Worm (Caenorhabditis elegans): ENCODE measurements around the gene K02B2.6.
A peak's percentile ranks its signal among the peaks of the same experiment; 100 is the strongest.

K02B2.6 gene

ce11 chrIV:5964286-5964685, 2.2 kb upstream of the K02B2.6 start:
- no peak for TF ChIP-seq sptf-1 (tag; optimal IDR thresholded peaks at IDR 0.05)
- peak; percentile 21 for TF ChIP-seq nhr-2 (tag; optimal IDR thresholded peaks at IDR 0.05)
- no peak for TF ChIP-seq lin-13 (tag; optimal IDR thresholded peaks at IDR 0.05)
- peak; percentile 62 for TF ChIP-seq hlh-1 (tag; optimal IDR thresholded peaks at IDR 0.05)
- peak; percentile 62 for TF ChIP-seq unc-62 (GFP tag; optimal IDR thresholded peaks at IDR 0.05)
- no peak for TF ChIP-seq sem-2 (GFP tag; optimal IDR thresholded peaks at IDR 0.05)
- TF ChIP-seq ceh-39 (tag; optimal IDR thresholded peaks at IDR 0.05) = peak; percentile 28

- TF ChIP-seq tbx-8 (GFP tag; optimal IDR thresholded peaks at IDR 0.05) (no peak), lin-32 (GFP tag; optimal IDR thresholded peaks at IDR 0.05) (no peak), elt-1 (tag; optimal IDR thresholded peaks at IDR 0.05; ENCODE audit: borderline replicate concordance, insufficient read depth) (no peak), snpc-4 (tag; optimal IDR thresholded peaks at IDR 0.05) (no peak), hlh-1 (tag; optimal IDR thresholded peaks at IDR 0.05) (no peak), unc-62 (GFP tag; optimal IDR thresholded peaks at IDR 0.05) (no peak), ces-1 (GFP tag; optimal IDR thresholded peaks at IDR 0.05) (peak; percentile 82)
Observed at ce11 chrIV:5959951-5960350, 2.1 kb downstream of the K02B2.6 start.

ce11 chrIV:5954743-5955142, 7.3 kb downstream of the K02B2.6 start:
- TF ChIP-seq ces-1 (GFP tag; optimal IDR thresholded peaks at IDR 0.05) (peak; percentile 79), tbx-8 (GFP tag; optimal IDR thresholded peaks at IDR 0.05) (no peak), cnd-1 (tag; optimal IDR thresholded peaks at IDR 0.05) (peak; percentile 17)

- TF ChIP-seq drap-1 (GFP tag; optimal IDR thresholded peaks at IDR 0.05) (no peak), sem-2 (GFP tag; optimal IDR thresholded peaks at IDR 0.05) (no peak), nhr-12 (tag; optimal IDR thresholded peaks at IDR 0.05) (no peak), lin-32 (GFP tag; optimal IDR thresholded peaks at IDR 0.05) (no peak), elt-1 (tag; optimal IDR thresholded peaks at IDR 0.05; ENCODE audit: borderline replicate concordance, insufficient read depth) (no peak), ces-1 (GFP tag; optimal IDR thresholded peaks at IDR 0.05) (peak; percentile 99), lsy-2 (tag; optimal IDR thresholded peaks at IDR 0.05) (peak; percentile 7), lin-13 (tag; optimal IDR thresholded peaks at IDR 0.05) (no peak), flh-1 (GFP tag; optimal IDR thresholded peaks at IDR 0.05) (no peak), mab-5 (tag; optimal IDR thresholded peaks at IDR 0.05) (no peak)
Observed at ce11 chrIV:5952966-5953365, 9.1 kb downstream of the K02B2.6 start.

- TF ChIP-seq lin-32 (GFP tag; optimal IDR thresholded peaks at IDR 0.05) = no peak
- TF ChIP-seq unc-120 (tag; optimal IDR thresholded peaks at IDR 0.05; ENCODE audit: poor library complexity, severe bottlenecking) = no peak
- no peak for TF ChIP-seq zip-8 (tag; optimal IDR thresholded peaks at IDR 0.05)
- no peak for TF ChIP-seq ceh-83 (GFP tag; optimal IDR thresholded peaks at IDR 0.05)
- no peak for TF ChIP-seq mep-1 (tag; optimal IDR thresholded peaks at IDR 0.05)
- TF ChIP-seq mls-2 (tag; optimal IDR thresholded peaks at IDR 0.05) = no peak
- no peak for TF ChIP-seq snpc-4 (tag; optimal IDR thresholded peaks at IDR 0.05)
- no peak for TF ChIP-seq ham-2 (GFP tag; optimal IDR thresholded peaks at IDR 0.05)
- TF ChIP-seq lin-13 (tag; optimal IDR thresholded peaks at IDR 0.05) = no peak
- TF ChIP-seq pha-4 (tag; optimal IDR thresholded peaks at IDR 0.05) = no peak
- TF ChIP-seq mab-5 (tag; optimal IDR thresholded peaks at IDR 0.05) = no peak
- TF ChIP-seq sem-2 (GFP tag; optimal IDR thresholded peaks at IDR 0.05) = no peak
- TF ChIP-seq ceh-43 (GFP tag; optimal IDR thresholded peaks at IDR 0.05) = no peak
Observed at ce11 chrIV:5949964-5950363, 12.1 kb downstream of the K02B2.6 start.

- no peak for TF ChIP-seq ztf-11 (tag; optimal IDR thresholded peaks at IDR 0.05)
- no peak for TF ChIP-seq unc-39 (tag; optimal IDR thresholded peaks at IDR 0.05)
- no peak for TF ChIP-seq tbx-8 (GFP tag; optimal IDR thresholded peaks at IDR 0.05)
- no peak for TF ChIP-seq unc-120 (tag; optimal IDR thresholded peaks at IDR 0.05; ENCODE audit: poor library complexity, severe bottlenecking)
- TF ChIP-seq pha-4 (tag; optimal IDR thresholded peaks at IDR 0.05) = no peak
- TF ChIP-seq nhr-12 (tag; optimal IDR thresholded peaks at IDR 0.05) = no peak
- TF ChIP-seq sem-2 (GFP tag; optimal IDR thresholded peaks at IDR 0.05) = no peak
- no peak for TF ChIP-seq lin-32 (GFP tag; optimal IDR thresholded peaks at IDR 0.05)
- no peak for TF ChIP-seq hlh-1 (tag; optimal IDR thresholded peaks at IDR 0.05)
- no peak for TF ChIP-seq unc-62 (GFP tag; optimal IDR thresholded peaks at IDR 0.05)
- no peak for TF ChIP-seq ces-1 (GFP tag; optimal IDR thresholded peaks at IDR 0.05)
- TF ChIP-seq zip-8 (tag; optimal IDR thresholded peaks at IDR 0.05) = no peak
- no peak for TF ChIP-seq bed-3 (GFP tag; optimal IDR thresholded peaks at IDR 0.05)
- no peak for TF ChIP-seq mep-1 (tag; optimal IDR thresholded peaks at IDR 0.05)
- TF ChIP-seq sptf-1 (tag; optimal IDR thresholded peaks at IDR 0.05) = no peak
- no peak for TF ChIP-seq nhr-28 (tag; optimal IDR thresholded peaks at IDR 0.05)
- TF ChIP-seq ceh-39 (tag; optimal IDR thresholded peaks at IDR 0.05) = no peak
- no peak for TF ChIP-seq elt-3 (tag; optimal IDR thresholded peaks at IDR 0.05)
- TF ChIP-seq nhr-2 (tag; optimal IDR thresholded peaks at IDR 0.05) = no peak
Observed at ce11 chrIV:5948712-5949111, 13.4 kb downstream of the K02B2.6 start.
